Worm (Caenorhabditis elegans) whole organism, early embryonic: Measurements from ENCODE around the gene F07E5.7.
"Not testable (repeated sequence)": the region's sequence is repeated elsewhere in the genome, so short reads cannot be mapped to it uniquely, and the experiment has no call there.

Source experiments
- B0310.2 ChIP-seq: sonication (generic microtip); optimal IDR thresholded peaks from 2 replicates; lab custom pipeline; 2016; ENCODE audit warnings: mild to moderate bottlenecking, missing genetic modification characterization, missing compliant biosample characterization
- F13C5.2 ChIP-seq: sonication (generic microtip); optimal IDR thresholded peaks from 2 replicates; lab custom pipeline; 2017; ENCODE audit warnings: mild to moderate bottlenecking, missing genetic modification characterization, inconsistent platforms, missing compliant biosample characterization
- aly-1 ChIP-seq: sonication (generic microtip); optimal IDR thresholded peaks from 2 replicates; lab custom pipeline; 2016; ENCODE audit warnings: missing genetic modification characterization, missing compliant biosample characterization
- ama-1 ChIP-seq: fragments of 150-350 bp; optimal IDR thresholded peaks from 2 replicates; lab custom pipeline; 2014
- ceh-13 ChIP-seq: fragments of 200-800 bp; sonication (Bioruptor generic); optimal IDR thresholded peaks from 2 replicates; lab custom pipeline; 2018; ENCODE audit warnings: mild to moderate bottlenecking, missing genetic modification characterization, missing compliant biosample characterization
- ceh-36 ChIP-seq: sonication (generic microtip); optimal IDR thresholded peaks from 2 replicates; lab custom pipeline; 2016; ENCODE audit warnings: missing genetic modification characterization, inconsistent platforms, missing compliant biosample characterization
- ets-7 ChIP-seq: sonication (generic microtip); optimal IDR thresholded peaks from 2 replicates; lab custom pipeline; 2016; ENCODE audit warnings: missing genotype, missing genetic modification characterization, missing compliant biosample characterization
- flt-1 ChIP-seq: fragments of 200-800 bp; sonication (Bioruptor generic); IDR thresholded peaks from 2 replicates; pipeline ENCODE4 v1.3.6; 2022; ENCODE audit warnings: missing genetic modification characterization, missing compliant biosample characterization
- hmbx-1 ChIP-seq: sonication (generic microtip); optimal IDR thresholded peaks from 2 replicates; lab custom pipeline; 2016; ENCODE audit warnings: mild to moderate bottlenecking, missing genetic modification characterization, missing compliant biosample characterization
- hmg-4 ChIP-seq: fragments of 200-800 bp; sonication (Bioruptor generic); optimal IDR thresholded peaks from 2 replicates; lab custom pipeline; 2018; ENCODE audit warnings: mild to moderate bottlenecking, missing genetic modification characterization, missing compliant biosample characterization
- hnd-1 ChIP-seq: sonication (generic microtip); optimal IDR thresholded peaks from 2 replicates; lab custom pipeline; 2016; ENCODE audit warnings: missing genetic modification characterization, missing compliant biosample characterization
- pes-1 ChIP-seq: fragments of 200-800 bp; sonication (Bioruptor generic); IDR thresholded peaks from 2 replicates; pipeline ENCODE4 v1.3.6; 2022; ENCODE audit warnings: missing genetic modification reagents, missing genetic modification characterization, missing compliant biosample characterization
- scrt-1 ChIP-seq: fragments of 200-800 bp; sonication (Bioruptor generic); IDR thresholded peaks from 2 replicates; pipeline ENCODE4 v1.3.6; 2022; ENCODE audit warnings: missing genetic modification characterization, missing compliant biosample characterization
- sea-1 ChIP-seq: fragments of 200-800 bp; sonication (Bioruptor generic); conservative IDR thresholded peaks from 2 replicates; pipeline ENCODE4 v1.3.6; 2022; ENCODE audit warnings: missing genetic modification characterization, missing compliant biosample characterization
- tbx-11 ChIP-seq: fragments of 200-800 bp; sonication (Bioruptor generic); IDR thresholded peaks from 2 replicates; pipeline ENCODE4 v1.3.6; 2022; ENCODE audit warnings: missing genetic modification characterization, missing compliant biosample characterization
- tbx-37 ChIP-seq: fragments of 200-800 bp; sonication (Bioruptor generic); conservative IDR thresholded peaks from 2 replicates; pipeline ENCODE4 v1.3.6; 2022; ENCODE audit warnings: missing genetic modification reagents, missing genetic modification characterization, missing compliant biosample characterization
- tra-4 ChIP-seq: sonication (generic microtip); optimal IDR thresholded peaks from 2 replicates; lab custom pipeline; 2017; ENCODE audit warnings: missing genetic modification characterization, missing compliant biosample characterization

F07E5.7 gene

DNA sequence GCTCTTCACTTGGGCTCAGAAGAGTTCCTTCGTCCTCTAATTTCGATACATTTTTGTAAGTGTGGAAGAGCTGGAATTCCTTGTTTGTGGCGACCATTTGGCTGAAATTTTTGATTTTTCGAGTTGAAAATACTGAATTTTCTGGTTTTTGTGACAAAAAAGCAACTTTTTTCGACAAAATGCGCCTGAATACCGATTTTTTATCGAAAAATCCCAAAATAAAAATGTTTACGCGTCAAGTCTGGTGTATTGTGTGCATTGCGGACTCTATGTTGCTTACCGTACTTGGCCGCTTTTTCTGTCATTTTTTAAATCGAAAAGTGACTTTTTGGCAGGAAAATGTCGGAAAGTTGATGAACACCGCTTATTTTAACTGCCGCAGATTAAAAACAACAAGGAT lies 41.0 kb downstream of the F07E5.7 start, which contains the start of gene bath-3:
Gene bath-3, minus strand, starts transcription at position 101 of the 400 bp plus-strand sequence.
- TF ChIP-seq flt-1 (GFP tag; lab: Robert Waterston, UW) (no peak), pes-1 (GFP tag; lab: Robert Waterston, UW) (no peak), ama-1 (no peak)

DNA sequence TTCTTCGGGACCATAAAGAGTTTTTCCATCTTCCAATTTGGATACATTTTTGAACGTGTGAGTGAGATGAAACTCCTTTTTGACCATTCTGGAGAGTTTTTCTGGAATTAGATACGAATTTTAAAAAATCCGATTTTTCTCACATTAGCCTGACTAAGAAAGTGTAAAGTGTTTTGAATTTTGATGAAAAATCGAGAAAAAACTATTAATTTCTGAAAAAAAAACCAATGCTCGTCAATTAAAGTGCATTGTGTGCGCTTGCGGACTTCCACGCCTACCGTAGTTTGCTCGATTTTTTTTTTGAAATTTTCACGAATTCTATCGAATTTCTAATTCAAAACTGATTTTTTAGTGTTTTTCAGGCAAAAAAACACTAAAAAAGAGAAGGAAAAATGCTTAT lies 42.6 kb downstream of the F07E5.7 start, which contains the start of gene bath-1:
Gene bath-1, minus strand, starts transcription at position 101 of the 400 bp plus-strand sequence.
- TF ChIP-seq tbx-37 (GFP tag; lab: Robert Waterston, UW) (no peak), pes-1 (GFP tag; lab: Robert Waterston, UW) (no peak), tra-4 (no peak), F13C5.2 (tag; lab: Kevin White, UChicago) (no peak), ama-1 (no peak), B0310.2 (tag; lab: Kevin White, UChicago) (no peak), aly-1 (tag; lab: Kevin White, UChicago) (no peak), ceh-13 (no peak), sea-1 (GFP tag; lab: Robert Waterston, UW) (no peak), hmg-4 (GFP tag; lab: Kevin White, UChicago) (no peak), flt-1 (GFP tag; lab: Robert Waterston, UW) (no peak), tbx-11 (GFP tag; lab: Robert Waterston, UW) (no peak), hmbx-1 (tag; lab: Kevin White, UChicago) (no peak), hnd-1 (tag; lab: Kevin White, UChicago) (no peak), ets-7 (no peak), scrt-1 (no peak)

DNA sequence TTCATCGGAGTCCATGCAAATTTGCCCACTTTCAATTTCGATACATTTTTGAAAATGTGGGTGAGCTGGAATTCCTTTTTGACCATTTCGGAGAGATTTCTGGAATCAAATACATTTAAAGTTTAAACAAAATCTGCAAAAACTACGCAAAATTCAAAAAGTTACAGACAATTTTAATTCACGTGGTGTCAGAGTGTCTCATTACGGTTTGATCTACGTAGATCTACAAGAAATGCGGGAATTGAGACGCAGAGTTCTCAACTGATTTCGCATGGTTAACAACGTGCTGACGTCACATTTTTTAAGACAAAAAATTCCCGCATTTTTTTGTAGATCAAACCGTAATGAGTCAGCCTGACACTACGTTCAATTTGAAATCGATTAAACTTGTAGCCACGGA lies 44.8 kb downstream of the F07E5.7 start, which contains the start of gene bath-21:
Gene bath-21, minus strand, starts transcription at position 101 of the 400 bp plus-strand sequence.
- TF ChIP-seq hnd-1 (tag; lab: Kevin White, UChicago): no peak
- TF ChIP-seq pes-1 (GFP tag; lab: Robert Waterston, UW): no peak
- TF ChIP-seq B0310.2 (tag; lab: Kevin White, UChicago): no peak
- TF ChIP-seq hmg-4 (GFP tag; lab: Kevin White, UChicago): no peak
- TF ChIP-seq flt-1 (GFP tag; lab: Robert Waterston, UW): no peak
- TF ChIP-seq tbx-37 (GFP tag; lab: Robert Waterston, UW): no peak
- no peak for TF ChIP-seq ceh-13
- no peak for TF ChIP-seq tbx-11 (GFP tag; lab: Robert Waterston, UW)
- TF ChIP-seq F13C5.2 (tag; lab: Kevin White, UChicago): no peak
- no peak for TF ChIP-seq sea-1 (GFP tag; lab: Robert Waterston, UW)
- TF ChIP-seq aly-1 (tag; lab: Kevin White, UChicago): no peak
- TF ChIP-seq scrt-1: no peak
- TF ChIP-seq ceh-36: no peak
- TF ChIP-seq tra-4: no peak
- no peak for TF ChIP-seq ama-1
- no peak for TF ChIP-seq hmbx-1 (tag; lab: Kevin White, UChicago)
- TF ChIP-seq ets-7: no peak

DNA sequence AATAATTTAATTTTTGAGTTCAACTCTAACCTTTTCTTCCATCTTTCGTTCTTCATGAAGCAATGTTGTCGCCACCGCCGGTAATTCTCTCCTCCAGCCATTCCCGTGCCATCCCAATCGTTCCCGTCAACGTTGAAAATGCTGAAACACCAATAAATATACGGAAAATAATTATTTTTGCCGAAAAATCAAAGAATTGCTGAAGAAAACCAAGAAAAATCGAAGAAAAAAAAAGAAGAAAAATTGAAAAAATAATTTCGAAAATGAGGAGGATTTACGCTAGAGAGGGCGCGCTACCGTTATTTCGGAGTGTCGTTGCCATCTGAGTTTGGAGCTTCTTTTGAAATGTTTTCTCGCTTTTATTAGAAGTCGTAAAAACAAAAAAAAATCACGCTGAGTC lies 47.8 kb downstream of the F07E5.7 start, which contains the start of gene cya-2:
Gene cya-2, minus strand, starts transcription at position 101 of the 400 bp plus-strand sequence.
- TF ChIP-seq sea-1 (GFP tag; lab: Robert Waterston, UW); ets-7; tbx-11 (GFP tag; lab: Robert Waterston, UW): not testable (repeated sequence)
